Worm (Caenorhabditis elegans): ENCODE results near the gene ndab-2.

Gene ndab-2

DNA sequence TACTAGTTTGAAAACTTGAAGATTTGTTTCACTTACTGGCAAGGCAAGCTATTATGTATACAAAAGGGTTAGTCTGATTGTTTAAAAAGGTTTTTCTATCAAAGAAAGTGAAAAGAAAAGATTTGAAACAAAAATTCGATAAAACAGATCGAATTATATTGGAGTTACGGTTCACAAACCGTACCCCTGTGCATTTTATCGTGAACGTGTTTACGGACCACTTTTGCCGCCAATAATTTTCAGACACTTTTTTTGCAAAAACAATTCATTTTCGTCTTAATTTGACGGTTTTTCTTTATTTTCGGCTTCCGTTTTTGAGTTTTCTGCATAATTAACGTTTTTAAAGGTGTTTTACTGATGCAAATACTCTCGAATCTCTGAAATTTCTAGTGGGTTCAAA lies 15.3 kb upstream of the ndab-2 start:
- TF ChIP-seq unc-130 (tag; optimal IDR thresholded peaks at IDR 0.05) (no peak), pqm-1 (tag; optimal IDR thresholded peaks at IDR 0.05) (no peak), fkh-4 (tag; optimal IDR thresholded peaks at IDR 0.05; ENCODE audit: borderline replicate concordance) (no peak), alr-1 (tag; optimal IDR thresholded peaks at IDR 0.05; ENCODE audit: borderline replicate concordance) (no peak), ama-1 (optimal IDR thresholded peaks at IDR 0.05) (no peak), mab-9 (GFP tag; IDR thresholded peaks at IDR 0.05) (no peak), ceh-63 (GFP tag; optimal IDR thresholded peaks at IDR 0.05) (no peak)

DNA sequence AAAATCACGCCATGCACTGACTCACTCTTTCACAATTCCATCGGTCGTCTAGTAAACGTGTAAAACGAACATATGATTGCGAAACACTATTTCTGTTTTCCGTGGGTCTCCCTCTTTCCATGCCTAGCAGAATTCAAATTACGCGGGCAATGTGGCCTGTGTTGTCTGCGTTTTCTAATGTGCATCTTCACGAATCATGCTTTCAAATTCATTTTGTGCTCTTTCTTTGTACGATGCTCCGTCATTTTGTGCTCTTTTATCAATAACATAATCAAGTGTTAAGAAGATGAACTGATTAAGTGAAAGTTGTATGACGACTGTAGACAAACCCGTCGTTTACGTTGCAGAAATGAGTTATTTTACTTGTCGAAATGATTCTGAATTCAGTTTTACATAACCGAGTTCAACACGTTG lies 14.7 kb upstream of the ndab-2 start:
- peak; percentile 68 for TF ChIP-seq lin-14 (GFP tag; optimal IDR thresholded peaks at IDR 0.05)
- TF ChIP-seq mef-2 (tag; optimal IDR thresholded peaks at IDR 0.05): no peak
- peak; percentile 17 for TF ChIP-seq nhr-90 (tag; optimal IDR thresholded peaks at IDR 0.05; ENCODE audit: poor library complexity)
- peak; percentile 37 to 54 for TF ChIP-seq efl-1 (optimal IDR thresholded peaks at IDR 0.05)
- TF ChIP-seq efl-1 (GFP tag; optimal IDR thresholded peaks at IDR 0.05 in 1 of 2): peak; percentile 62 to 92
- peak; percentile 83 for TF ChIP-seq elt-2 (tag; optimal IDR thresholded peaks at IDR 0.05)
- TF ChIP-seq mdl-1 (tag; optimal IDR thresholded peaks at IDR 0.05): peak in 1 of 2 experiments; percentile 11
- no peak for TF ChIP-seq nhr-12 (tag; optimal IDR thresholded peaks at IDR 0.05)
- peak in 1 of 2 experiments; percentile 47 for TF ChIP-seq lsy-2 (tag; optimal IDR thresholded peaks at IDR 0.05)
- peak in 1 of 3 experiments; percentile 57 for TF ChIP-seq ceh-82 (tag; optimal IDR thresholded peaks at IDR 0.05)
- no peak for TF ChIP-seq nhr-19 (GFP tag; conservative IDR thresholded peaks at IDR 0.05)
- TF ChIP-seq fkh-8 (tag; optimal IDR thresholded peaks at IDR 0.05): peak; percentile 3
- peak; percentile 10 for TF ChIP-seq jun-1 (tag; optimal IDR thresholded peaks at IDR 0.05)
- TF ChIP-seq lin-35 (GFP tag; optimal IDR thresholded peaks at IDR 0.05): peak; percentile 60 to 77
- peak; percentile 17; the same call in 1 of the 2 replicates for TF ChIP-seq isw-1 (GFP tag; IDR thresholded peaks at IDR 0.05)
- no peak for TF ChIP-seq hpl-2 (GFP tag; optimal IDR thresholded peaks at IDR 0.05)
- no peak for TF ChIP-seq nhr-84 (tag; optimal IDR thresholded peaks at IDR 0.05)
- peak; percentile 16 for TF ChIP-seq nhr-20 (tag; optimal IDR thresholded peaks at IDR 0.05)
- TF ChIP-seq swsn-7 (tag; optimal IDR thresholded peaks at IDR 0.05): peak; percentile 3
- TF ChIP-seq zip-4 (GFP tag; optimal IDR thresholded peaks at IDR 0.05): peak; percentile 5
- TF ChIP-seq dpl-1 (GFP tag; optimal IDR thresholded peaks at IDR 0.05): peak; percentile 39 to 66 (median 52)
- peak; percentile 43 for TF ChIP-seq nhr-71 (tag; optimal IDR thresholded peaks at IDR 0.05)
- peak; percentile 45 for TF ChIP-seq mep-1 (tag; optimal IDR thresholded peaks at IDR 0.05)
- no peak for TF ChIP-seq unc-130 (tag; optimal IDR thresholded peaks at IDR 0.05)
- TF ChIP-seq lin-13 (GFP tag; optimal IDR thresholded peaks at IDR 0.05): no peak
- TF ChIP-seq egl-27 (tag; optimal IDR thresholded peaks at IDR 0.05): peak in 1 of 2 experiments; percentile 23
- TF ChIP-seq xbp-1 (tag; optimal IDR thresholded peaks at IDR 0.05): peak; percentile 77
- TF ChIP-seq blmp-1 (tag; optimal IDR thresholded peaks at IDR 0.05): peak; percentile 53
- TF ChIP-seq lin-15B (tag; optimal IDR thresholded peaks at IDR 0.05): peak; percentile 26
- TF ChIP-seq skn-1 (tag; optimal IDR thresholded peaks at IDR 0.05): peak; percentile 82

- TF ChIP-seq alr-1 (tag; optimal IDR thresholded peaks at IDR 0.05; ENCODE audit: borderline replicate concordance) (no peak), nhr-77 (tag; optimal IDR thresholded peaks at IDR 0.05) (peak; percentile 45), nhr-85 (tag) (peak; percentile 30), hlh-17 (GFP tag; optimal IDR thresholded peaks at IDR 0.05; ENCODE audit: borderline replicate concordance) (no peak), skn-1 (tag; optimal IDR thresholded peaks at IDR 0.05) (peak; percentile 51), hpl-2 (GFP tag; optimal IDR thresholded peaks at IDR 0.05) (no peak), nhr-28 (tag; optimal IDR thresholded peaks at IDR 0.05) (no peak), ztf-4 (tag; optimal IDR thresholded peaks at IDR 0.05) (no peak), lin-13 (GFP tag; optimal IDR thresholded peaks at IDR 0.05) (no peak), sptf-1 (tag; optimal IDR thresholded peaks at IDR 0.05) (no peak), nhr-237 (tag; optimal IDR thresholded peaks at IDR 0.05) (peak; percentile 8), C04F5.9 (tag; optimal IDR thresholded peaks at IDR 0.05) (no peak), fos-1 (tag; optimal IDR thresholded peaks at IDR 0.05) (no peak), unc-130 (tag; optimal IDR thresholded peaks at IDR 0.05) (no peak), unc-62 (GFP tag; optimal IDR thresholded peaks at IDR 0.05) (no peak), tbx-2 (tag; optimal IDR thresholded peaks at IDR 0.05) (peak; percentile 36), ets-5 (GFP tag; IDR thresholded peaks at IDR 0.05) (no peak), unc-98 (GFP tag; IDR thresholded peaks at IDR 0.05) (no peak), lin-35 (GFP tag; optimal IDR thresholded peaks at IDR 0.05) (peak; percentile 10 to 61)
Measured at ce11 chrIII:7166664-7167567, 13.6 kb upstream of the ndab-2 start.

Data from whole organism, L1 larva.